Fruit fly (Drosophila melanogaster) whole organism, prepupa: Measurements from ENCODE around the gene CG4497.

Experiments
- CG10631 ChIP-seq: fragments of 200-800 bp; sonication (Bioruptor generic); optimal IDR thresholded peaks from 2 replicates; lab custom pipeline; 2016; ENCODE audit warnings: missing biosample characterization, missing genetic modification characterization
- CG10669 ChIP-seq: fragments of 200-800 bp; sonication (Bioruptor generic); optimal IDR thresholded peaks from 3 replicates; lab custom pipeline; 2018; ENCODE audit warnings: missing biosample characterization, mild to moderate bottlenecking, missing genetic modification characterization, moderate library complexity
- CG11294 ChIP-seq: fragments of 200-800 bp; sonication (Bioruptor generic); IDR thresholded peaks from 2 replicates; pipeline ENCODE4 v1.3.6; 2022; ENCODE audit warnings: missing biosample characterization, missing genetic modification characterization
- CG11902 ChIP-seq: fragments of 200-800 bp; sonication (Bioruptor generic); optimal IDR thresholded peaks from 3 replicates; lab custom pipeline; 2016; ENCODE audit warnings: missing biosample characterization, missing genetic modification characterization
- CG15336 ChIP-seq: fragments of 200-800 bp; sonication (Bioruptor generic); IDR thresholded peaks from 2 replicates; pipeline ENCODE4 v1.3.6; 2022; ENCODE audit warnings: missing biosample characterization, missing genetic modification characterization
- CG1621 ChIP-seq: fragments of 200-800 bp; sonication (Bioruptor generic); optimal IDR thresholded peaks from 3 replicates; lab custom pipeline; 2018; ENCODE audit warnings: missing biosample characterization, mild to moderate bottlenecking, missing genetic modification characterization
- CG16779 ChIP-seq: fragments of 200-800 bp; sonication (Bioruptor generic); optimal IDR thresholded peaks from 3 replicates; lab custom pipeline; 2017; ENCODE audit warnings: missing biosample characterization, mild to moderate bottlenecking, missing genetic modification characterization
- CG32006 ChIP-seq: fragments of 200-800 bp; sonication (Bioruptor generic); optimal IDR thresholded peaks from 3 replicates; lab custom pipeline; 2017; ENCODE audit warnings: missing biosample characterization, mild to moderate bottlenecking, missing genetic modification characterization
- CG34406 ChIP-seq: fragments of 200-800 bp; sonication (Bioruptor generic); optimal IDR thresholded peaks from 3 replicates; lab custom pipeline; 2016; ENCODE audit warnings: missing biosample characterization, missing genetic modification characterization
- CG3919 ChIP-seq: fragments of 200-800 bp; sonication (Bioruptor generic); optimal IDR thresholded peaks from 3 replicates; lab custom pipeline; 2016; ENCODE audit warnings: missing biosample characterization, missing genetic modification characterization
- CG6163 ChIP-seq: fragments of 200-800 bp; sonication (Bioruptor generic); IDR thresholded peaks from 3 replicates; pipeline ENCODE4 v1.3.6; 2022; ENCODE audit warnings: missing biosample characterization, missing genetic modification characterization
- CG6276 ChIP-seq: fragments of 200-800 bp; sonication (Bioruptor generic); optimal IDR thresholded peaks from 2 replicates; lab custom pipeline; 2017; ENCODE audit warnings: missing biosample characterization, mild to moderate bottlenecking, missing genetic modification characterization
- CG6792 ChIP-seq: fragments of 200-800 bp; sonication (Bioruptor generic); optimal IDR thresholded peaks from 3 replicates; lab custom pipeline; 2016; ENCODE audit warnings: missing biosample characterization, missing genetic modification characterization
- CG6808 ChIP-seq: fragments of 200-800 bp; sonication (Bioruptor generic); optimal IDR thresholded peaks from 3 replicates; lab custom pipeline; 2017; ENCODE audit warnings: missing biosample characterization, missing genetic modification characterization, mild to moderate bottlenecking, moderate library complexity, missing genetic modification reagents
- CG6854 ChIP-seq: fragments of 200-800 bp; sonication (Bioruptor generic); optimal IDR thresholded peaks from 2 replicates; lab custom pipeline; 2017; ENCODE audit warnings: missing biosample characterization, mild to moderate bottlenecking, missing genetic modification characterization
- CG8119 ChIP-seq: fragments of 200-800 bp; sonication (Bioruptor generic); IDR thresholded peaks from 3 replicates; pipeline ENCODE4 v1.3.6; 2022; ENCODE audit warnings: missing biosample characterization, missing genetic modification characterization
- CG9139 ChIP-seq: fragments of 200-800 bp; sonication (Bioruptor generic); optimal IDR thresholded peaks from 3 replicates; lab custom pipeline; 2017; ENCODE audit warnings: missing biosample characterization, mild to moderate bottlenecking, missing genetic modification characterization
- Eip78C ChIP-seq: fragments of 200-800 bp; sonication (Bioruptor generic); peaks from one replicate; lab custom pipeline; 2016; ENCODE audit warnings: missing biosample characterization, missing genetic modification characterization
- Eip93F ChIP-seq: fragments of 200-800 bp; sonication (Bioruptor generic); optimal IDR thresholded peaks from 2 replicates; lab custom pipeline; 2016; ENCODE audit warnings: missing biosample characterization, mild to moderate bottlenecking, missing genetic modification characterization
- Ets21C ChIP-seq: fragments of 200-800 bp; sonication (Bioruptor generic); optimal IDR thresholded peaks from 3 replicates; lab custom pipeline; 2016; ENCODE audit warnings: missing biosample characterization, missing genetic modification characterization
- Hr39 ChIP-seq: fragments of 200-800 bp; sonication (Bioruptor generic); optimal IDR thresholded peaks from 2 replicates; lab custom pipeline; 2016; ENCODE audit warnings: missing biosample characterization, missing genetic modification characterization
- Lpt ChIP-seq: fragments of 200-800 bp; sonication (Bioruptor generic); optimal IDR thresholded peaks from 3 replicates; lab custom pipeline; 2016; ENCODE audit warnings: missing biosample characterization, missing genetic modification characterization
- Met ChIP-seq: fragments of 200-800 bp; sonication (Bioruptor generic); optimal IDR thresholded peaks from 3 replicates; lab custom pipeline; 2016; ENCODE audit warnings: missing biosample characterization, missing genetic modification characterization
- OdsH ChIP-seq: fragments of 200-800 bp; sonication (Bioruptor generic); optimal IDR thresholded peaks from 3 replicates; lab custom pipeline; 2016; ENCODE audit warnings: missing biosample characterization, missing genetic modification characterization
- Smox ChIP-seq: fragments of 200-800 bp; sonication (Bioruptor generic); optimal IDR thresholded peaks from 3 replicates; lab custom pipeline; 2016; ENCODE audit warnings: missing biosample characterization, missing genetic modification characterization
- Sox102F ChIP-seq: fragments of 200-800 bp; sonication (Bioruptor generic); optimal IDR thresholded peaks from 2 replicates; lab custom pipeline; 2016; ENCODE audit warnings: missing biosample characterization, mild to moderate bottlenecking, missing genetic modification characterization
- Sox14 ChIP-seq: fragments of 200-800 bp; sonication (Bioruptor generic); optimal IDR thresholded peaks from 3 replicates; lab custom pipeline; 2016; ENCODE audit warnings: missing biosample characterization, missing genetic modification characterization
- achi ChIP-seq: fragments of 200-800 bp; sonication (Bioruptor generic); optimal IDR thresholded peaks from 3 replicates; lab custom pipeline; 2016; ENCODE audit warnings: missing biosample characterization, missing genetic modification characterization
- acj6 ChIP-seq: fragments of 200-800 bp; sonication (Bioruptor generic); optimal IDR thresholded peaks from 3 replicates; lab custom pipeline; 2016; ENCODE audit warnings: missing biosample characterization, missing genetic modification characterization
- dsx ChIP-seq: fragments of 200-800 bp; optimal IDR thresholded peaks from 3 replicates; lab custom pipeline; 2019; ENCODE audit warnings: missing biosample characterization, mild to moderate bottlenecking, missing genetic modification characterization, moderate library complexity; ENCODE audit not compliant: poor library complexity, severe bottlenecking
- esn ChIP-seq: fragments of 200-800 bp; sonication (Bioruptor generic); optimal IDR thresholded peaks from 2 replicates; lab custom pipeline; 2016; ENCODE audit warnings: missing biosample characterization, mild to moderate bottlenecking, missing genetic modification characterization, moderate library complexity
- fkh ChIP-seq: fragments of 200-800 bp; sonication (Bioruptor generic); optimal IDR thresholded peaks from 3 replicates; lab custom pipeline; 2017; ENCODE audit warnings: missing biosample characterization, mild to moderate bottlenecking, missing genetic modification characterization, moderate library complexity
- lz ChIP-seq: fragments of 200-800 bp; sonication (Bioruptor generic); optimal IDR thresholded peaks from 3 replicates; lab custom pipeline; 2016; ENCODE audit warnings: missing biosample characterization, missing genetic modification characterization
- net ChIP-seq: fragments of 200-800 bp; sonication (Bioruptor generic); optimal IDR thresholded peaks from 3 replicates; lab custom pipeline; 2016; ENCODE audit warnings: missing biosample characterization, missing genetic modification characterization
- pdm3 ChIP-seq: fragments of 200-800 bp; sonication (Bioruptor generic); optimal IDR thresholded peaks from 3 replicates; lab custom pipeline; 2016; ENCODE audit warnings: missing biosample characterization, missing genetic modification characterization
- salr ChIP-seq, 2 experiments: fragments of 200-800 bp; sonication (Bioruptor generic); optimal IDR thresholded peaks; 3 replicates each; lab custom pipeline; 2016 to 2018; ENCODE audit warnings: missing biosample characterization in 2 of 2, missing genetic modification characterization in 2 of 2, mild to moderate bottlenecking in 1 of 2
- spab ChIP-seq: fragments of 200-800 bp; sonication (Bioruptor generic); optimal IDR thresholded peaks from 2 replicates; lab custom pipeline; 2017; ENCODE audit warnings: missing biosample characterization, mild to moderate bottlenecking, missing genetic modification characterization, missing genetic modification reagents
- ss ChIP-seq, 2 experiments: fragments of 200-800 bp; sonication (Bioruptor generic); optimal IDR thresholded peaks; 2 replicates in 1 of 2; 3 replicates in 1 of 2; lab custom pipeline; 2017 to 2018; ENCODE audit warnings: mild to moderate bottlenecking in 2 of 2, missing biosample characterization in 2 of 2, missing genetic modification characterization in 2 of 2, moderate library complexity in 1 of 2
- svp ChIP-seq: fragments of 200-800 bp; sonication (Bioruptor generic); peaks from one replicate; lab custom pipeline; 2016; ENCODE audit warnings: missing biosample characterization, missing genetic modification characterization
- topi ChIP-seq: fragments of 200-800 bp; sonication (Bioruptor generic); optimal IDR thresholded peaks from 3 replicates; lab custom pipeline; 2016; ENCODE audit warnings: missing biosample characterization, missing genetic modification characterization
- vri ChIP-seq: fragments of 200-800 bp; sonication (Bioruptor generic); optimal IDR thresholded peaks from 3 replicates; lab custom pipeline; 2016; ENCODE audit warnings: missing biosample characterization, mild to moderate bottlenecking, missing genetic modification characterization

Gene CG4497

dm6 chr2L:7188530-7188996 lies 5.8 kb downstream of the CG4497 start (continued):
- TF ChIP-seq fkh (GFP tag; lab: Kevin White, UChicago) (peak; percentile 84), CG6808 (peak; percentile 99), CG32006 (GFP tag; lab: Kevin White, UChicago) (peak; percentile 100), CG10669 (peak; percentile 100), CG3919 (GFP tag; lab: Kevin White, UChicago) (peak; percentile 100), spab (GFP tag; lab: Kevin White, UChicago) (peak; percentile 99), Eip78C (GFP tag; lab: Kevin White, UChicago) (peak; percentile 100), Sox14 (GFP tag; lab: Kevin White, UChicago) (peak; percentile 100), CG11294 (GFP tag; lab: Robert Waterston, UW) (peak; percentile 100), ss (GFP tag; optimal IDR thresholded peaks at IDR 0.05; lab: Kevin White, UChicago) (peak; percentile 99), Sox102F (GFP tag; lab: Kevin White, UChicago) (peak; percentile 100), dsx (GFP tag; lab: Kevin White, UChicago) (peak; percentile 98)

dm6 chr2L:7187920-7188529 lies 6.4 kb downstream of the CG4497 start:
- no peak; the same call in 1 of the 3 replicates for TF ChIP-seq CG6163 (GFP tag; lab: Robert Waterston, UW)
- no peak for TF ChIP-seq lz (GFP tag; lab: Kevin White, UChicago)
- TF ChIP-seq CG16779 (tag; lab: Kevin White, UChicago): no peak
- no peak for TF ChIP-seq achi (GFP tag; lab: Kevin White, UChicago)
- no peak for TF ChIP-seq fkh (GFP tag; lab: Kevin White, UChicago)
- no peak for TF ChIP-seq CG1621
- TF ChIP-seq CG6792: no peak
- TF ChIP-seq CG11294 (GFP tag; lab: Robert Waterston, UW): no peak
- TF ChIP-seq CG34406 (GFP tag; lab: Kevin White, UChicago): no peak
- TF ChIP-seq CG6276 (GFP tag; lab: Kevin White, UChicago): no peak
- no peak for TF ChIP-seq salr (GFP tag; optimal IDR thresholded peaks at IDR 0.05; lab: Kevin White, UChicago)
- TF ChIP-seq CG10669: no peak
- no peak for TF ChIP-seq net (GFP tag; lab: Kevin White, UChicago)
- TF ChIP-seq Sox102F (GFP tag; lab: Kevin White, UChicago): no peak
- TF ChIP-seq CG9139 (GFP tag; lab: Kevin White, UChicago): no peak
- TF ChIP-seq Eip93F (GFP tag; lab: Kevin White, UChicago): no peak

DNA sequence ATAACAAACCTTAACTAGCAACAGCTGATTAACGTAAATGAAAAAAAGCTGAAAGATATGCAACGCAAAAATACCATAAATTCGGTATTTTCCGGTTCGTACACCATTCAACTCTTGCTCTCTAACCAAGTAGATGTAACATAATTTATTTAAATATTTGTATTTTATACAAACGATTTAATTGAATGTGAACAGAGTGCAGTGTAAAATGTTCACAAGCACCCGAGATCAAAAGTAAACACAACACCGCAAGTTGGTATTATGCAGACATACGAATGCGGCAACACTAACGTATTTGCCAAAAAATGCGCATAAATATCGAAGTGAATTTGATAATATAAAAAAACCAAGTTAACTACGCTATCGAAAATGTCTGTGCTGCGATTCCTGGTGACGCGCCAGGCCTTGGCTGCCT lies 12.4 kb downstream of the CG4497 start, which contains the start of gene MICU1:
TSS of gene MICU1 (plus strand) at position 257 of the 415 bp plus-strand sequence.
- TF ChIP-seq Met (GFP tag; lab: Kevin White, UChicago) (no peak), ss (GFP tag; optimal IDR thresholded peaks at IDR 0.05; lab: Kevin White, UChicago) (no peak), Sox102F (GFP tag; lab: Kevin White, UChicago) (no peak), CG11902 (GFP tag; lab: Kevin White, UChicago) (no peak), CG6854 (GFP tag; lab: Kevin White, UChicago) (no peak), Smox (no peak), fkh (GFP tag; lab: Kevin White, UChicago) (peak; percentile 98), Eip78C (GFP tag; lab: Kevin White, UChicago) (peak; percentile 65), CG34406 (GFP tag; lab: Kevin White, UChicago) (no peak), Lpt (GFP tag; lab: Kevin White, UChicago) (no peak), svp (no peak), CG32006 (GFP tag; lab: Kevin White, UChicago) (no peak), net (GFP tag; lab: Kevin White, UChicago) (no peak), Sox14 (GFP tag; lab: Kevin White, UChicago) (no peak), CG10669 (no peak)

- TF ChIP-seq Smox (no peak), achi (GFP tag; lab: Kevin White, UChicago) (no peak), vri (GFP tag; lab: Kevin White, UChicago) (no peak), CG32006 (GFP tag; lab: Kevin White, UChicago) (no peak), Hr39 (GFP tag; lab: Kevin White, UChicago) (no peak), esn (GFP tag; lab: Kevin White, UChicago) (no peak), CG6163 (GFP tag; lab: Robert Waterston, UW) (peak; percentile 54; the same call in 2 of the 3 replicates), dsx (GFP tag; lab: Kevin White, UChicago) (no peak), topi (GFP tag; lab: Kevin White, UChicago) (peak; percentile 4), CG15336 (GFP tag; lab: Robert Waterston, UW) (no peak), pdm3 (GFP tag; lab: Kevin White, UChicago) (no peak), CG11902 (GFP tag; lab: Kevin White, UChicago) (no peak), acj6 (GFP tag; lab: Kevin White, UChicago) (peak; percentile 6), OdsH (GFP tag; lab: Kevin White, UChicago) (no peak), CG6792 (no peak), Eip78C (GFP tag; lab: Kevin White, UChicago) (peak; percentile 14), Sox102F (GFP tag; lab: Kevin White, UChicago) (no peak), CG10631 (GFP tag; lab: Kevin White, UChicago) (no peak), Ets21C (GFP tag; lab: Kevin White, UChicago) (no peak), Eip93F (GFP tag; lab: Kevin White, UChicago) (no peak), CG8119 (GFP tag; lab: Robert Waterston, UW) (no peak), fkh (GFP tag; lab: Kevin White, UChicago) (no peak)
These were observed 15.1 kb downstream of the CG4497 start for dm6 chr2L:7179276-7179675.
